Worm (Caenorhabditis elegans): ENCODE results near the gene fipr-12.

The fipr-12 gene

DNA sequence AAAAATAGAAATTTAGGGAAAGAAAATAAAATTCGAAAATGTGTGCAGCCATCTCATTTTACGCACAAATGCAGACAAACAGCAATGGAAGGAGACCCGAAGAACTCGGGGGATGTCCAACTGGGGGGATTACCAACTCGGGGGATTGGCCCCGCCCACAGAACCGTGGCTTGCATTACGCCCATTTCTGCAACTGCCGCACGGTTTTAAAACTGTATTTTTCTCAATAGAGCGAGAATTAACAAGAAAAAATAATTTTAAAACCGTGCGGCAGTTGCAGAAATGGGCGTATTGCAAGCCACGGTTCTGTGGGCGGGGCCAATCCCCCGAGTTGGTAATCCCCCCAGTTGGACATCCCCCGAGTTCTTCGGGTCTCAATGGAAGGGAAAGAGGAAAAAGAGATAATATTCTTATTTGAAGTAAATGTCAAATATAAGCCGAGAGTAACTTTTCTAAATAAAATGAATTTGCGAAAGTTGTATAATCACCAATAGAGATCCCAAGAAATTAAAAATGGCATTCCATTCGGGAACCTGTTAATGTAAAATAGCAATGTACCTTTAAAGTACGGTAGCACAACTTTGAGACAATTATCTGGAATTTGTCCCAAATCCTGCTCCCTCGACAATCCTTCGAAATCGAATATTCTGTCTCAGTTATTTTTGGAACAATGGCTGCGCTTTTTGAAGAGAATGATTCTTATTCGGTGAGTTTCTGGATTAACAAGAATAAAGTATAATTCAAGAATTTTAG is 37.8 kb downstream of the fipr-12 start, which contains the start of the genes ruvb-1 and tofu-1:
TSS of gene ruvb-1 (minus strand) at position 72 of the 753 bp plus-strand sequence.
TSS of gene tofu-1 (plus strand) at position 417 of the 753 bp plus-strand sequence.
- TF ChIP-seq blmp-1 (tag; optimal IDR thresholded peaks at IDR 0.05): peak; percentile 14
- peak; percentile 24 for TF ChIP-seq nhr-77 (tag; optimal IDR thresholded peaks at IDR 0.05)
- peak; percentile 24 for TF ChIP-seq dsc-1 (tag; optimal IDR thresholded peaks at IDR 0.05)
- peak; percentile 5 to 65 (median 49) for TF ChIP-seq dpl-1 (GFP tag; optimal IDR thresholded peaks at IDR 0.05)
- peak; percentile 30 to 60 for TF ChIP-seq efl-1 (optimal IDR thresholded peaks at IDR 0.05)
- TF ChIP-seq efl-1 (GFP tag; optimal IDR thresholded peaks at IDR 0.05 in 1 of 2): peak; percentile 49 to 96
- peak; percentile 43 for TF ChIP-seq rnt-1 (tag; optimal IDR thresholded peaks at IDR 0.05)
- TF ChIP-seq ceh-88 (GFP tag; IDR thresholded peaks at IDR 0.05): peak; percentile 55
- TF ChIP-seq lin-13 (GFP tag; optimal IDR thresholded peaks at IDR 0.05): peak; percentile 16
- TF ChIP-seq mep-1 (tag; optimal IDR thresholded peaks at IDR 0.05): peak; percentile 59
- TF ChIP-seq F16B12.6 (tag; optimal IDR thresholded peaks at IDR 0.05): peak; percentile 84
- TF ChIP-seq ztf-11 (tag; optimal IDR thresholded peaks at IDR 0.05): peak in 1 of 2 experiments; percentile 64
- TF ChIP-seq tbx-2 (tag; optimal IDR thresholded peaks at IDR 0.05): peak; percentile 72
- peak; percentile 84 for TF ChIP-seq nhr-47 (tag; optimal IDR thresholded peaks at IDR 0.05)
- TF ChIP-seq nhr-19 (GFP tag; conservative IDR thresholded peaks at IDR 0.05): peak; percentile 81
- TF ChIP-seq nhr-71 (tag; optimal IDR thresholded peaks at IDR 0.05): peak; percentile 81
- peak in 2 of 3 experiments; percentile 39 to 42 for TF ChIP-seq ceh-82 (tag; optimal IDR thresholded peaks at IDR 0.05)
- TF ChIP-seq unc-86 (tag; optimal IDR thresholded peaks at IDR 0.05): peak; percentile 64
- TF ChIP-seq snu-23 (GFP tag; optimal IDR thresholded peaks at IDR 0.05): peak; percentile 82
- TF ChIP-seq lin-14 (GFP tag; optimal IDR thresholded peaks at IDR 0.05): peak; percentile 63
- peak; percentile 3 for TF ChIP-seq skn-1 (tag; optimal IDR thresholded peaks at IDR 0.05)
- peak; percentile 79 for TF ChIP-seq nhr-20 (tag; optimal IDR thresholded peaks at IDR 0.05)
- TF ChIP-seq nhr-85 (tag): peak; percentile 79
- TF ChIP-seq xbp-1 (tag; optimal IDR thresholded peaks at IDR 0.05): peak; percentile 75
- TF ChIP-seq pax-3 (tag; optimal IDR thresholded peaks at IDR 0.05): peak; percentile 14
- TF ChIP-seq grh-1 (GFP tag; IDR thresholded peaks at IDR 0.05): peak; percentile 78
- peak; percentile 13 for TF ChIP-seq ceh-8 (GFP tag; optimal IDR thresholded peaks at IDR 0.05)
- peak; percentile 52 for TF ChIP-seq mab-9 (GFP tag; IDR thresholded peaks at IDR 0.05)
- TF ChIP-seq isw-1 (GFP tag; IDR thresholded peaks at IDR 0.05): peak; percentile 48
- TF ChIP-seq elt-2 (tag; optimal IDR thresholded peaks at IDR 0.05): peak; percentile 32
- peak; percentile 45 for TF ChIP-seq C16A3.4 (tag; optimal IDR thresholded peaks at IDR 0.05)
- peak; percentile 78 for TF ChIP-seq swsn-7 (tag; optimal IDR thresholded peaks at IDR 0.05)
- TF ChIP-seq lin-35 (GFP tag; optimal IDR thresholded peaks at IDR 0.05): peak; percentile 40 to 70
- peak; percentile 64 for TF ChIP-seq lir-3 (tag; optimal IDR thresholded peaks at IDR 0.05; ENCODE audit: poor library complexity)
- TF ChIP-seq nhr-90 (tag; optimal IDR thresholded peaks at IDR 0.05; ENCODE audit: poor library complexity): peak; percentile 87
- TF ChIP-seq lsy-2 (tag; optimal IDR thresholded peaks at IDR 0.05): peak; percentile 46 to 60

ce11 chrV:9982568-9982967 is 39.4 kb downstream of the fipr-12 start, which contains the start of gene C27H6.9:
TSS of gene C27H6.9 (plus strand) at chrV:9982868.
- TF ChIP-seq C04F5.9 (tag; optimal IDR thresholded peaks at IDR 0.05): no peak
- no peak for TF ChIP-seq unc-86 (tag; optimal IDR thresholded peaks at IDR 0.05)
- TF ChIP-seq lin-14 (GFP tag; optimal IDR thresholded peaks at IDR 0.05): no peak
- no peak for TF ChIP-seq lsy-2 (tag; optimal IDR thresholded peaks at IDR 0.05)
- no peak for TF ChIP-seq mep-1 (tag; optimal IDR thresholded peaks at IDR 0.05)
- no peak for TF ChIP-seq fkh-4 (tag; optimal IDR thresholded peaks at IDR 0.05; ENCODE audit: borderline replicate concordance)
- TF ChIP-seq nhr-47 (tag; optimal IDR thresholded peaks at IDR 0.05): no peak
- no peak for TF ChIP-seq efl-3 (GFP tag; optimal IDR thresholded peaks at IDR 0.05)
- no peak for TF ChIP-seq egl-27 (tag; optimal IDR thresholded peaks at IDR 0.05)
- TF ChIP-seq hlh-17 (GFP tag; optimal IDR thresholded peaks at IDR 0.05; ENCODE audit: borderline replicate concordance): no peak
- TF ChIP-seq ceh-8 (GFP tag; optimal IDR thresholded peaks at IDR 0.05): no peak
- no peak for TF ChIP-seq lin-15B (tag; optimal IDR thresholded peaks at IDR 0.05)
- TF ChIP-seq irx-1 (tag; optimal IDR thresholded peaks at IDR 0.05): no peak
- TF ChIP-seq nhr-84 (tag; optimal IDR thresholded peaks at IDR 0.05): no peak
- TF ChIP-seq nhr-85 (tag): no peak
- no peak for TF ChIP-seq F16B12.6 (tag; optimal IDR thresholded peaks at IDR 0.05)

Measured in whole organism, L1 larva.